Fruit fly (Drosophila melanogaster) whole organism, embryonic: ENCODE results near the gene CG14667.

Source experiments
- CG15269 ChIP-seq: fragments of 200-800 bp; sonication (Bioruptor generic); optimal IDR thresholded peaks from 2 replicates; lab custom pipeline; 2018; ENCODE audit warnings: missing biosample characterization, mild to moderate bottlenecking, missing genetic modification characterization, moderate library complexity
- Dip2 ChIP-seq: fragments of 200-800 bp; sonication (Bioruptor generic); IDR thresholded peaks from 2 replicates; pipeline ENCODE4 v1.3.6; 2022; ENCODE audit warnings: missing biosample characterization, missing genetic modification characterization
- cg ChIP-seq: fragments of 200-800 bp; sonication (Bioruptor generic); optimal IDR thresholded peaks from 3 replicates; lab custom pipeline; 2019; ENCODE audit warnings: missing biosample characterization, mild to moderate bottlenecking, missing genetic modification characterization, moderate library complexity
- lov ChIP-seq, 2 experiments: fragments of 200-800 bp in 1 of 2; fragments of >200 bp in 1 of 2; sonication (Bioruptor generic) in 1 of 2; IDR thresholded peaks in 1 of 2; optimal IDR thresholded peaks in 1 of 2; 2 replicates in 1 of 2; 3 replicates in 1 of 2; pipeline versions ENCODE4 v1.3.6 to Lab custom; 2017 to 2022; ENCODE audit warnings: missing biosample characterization in 1 of 2, missing genetic modification characterization in 1 of 2
- yki ChIP-seq: fragments of >200 bp; optimal IDR thresholded peaks from 3 replicates; lab custom pipeline; 2018

dm6 chr3R:5403963-5404362 lies 29.1 kb downstream of the CG14667 start, which contains the start of gene CG2663:
- TF ChIP-seq lov (optimal IDR thresholded peaks at IDR 0.05; lab: Kevin White, UChicago) (no peak), lov (GFP tag; IDR thresholded peaks at IDR 0.05; lab: Robert Waterston, UW) (no peak), Dip2 (GFP tag; lab: Robert Waterston, UW) (no peak), CG15269 (tag; lab: Kevin White, UChicago) (no peak), yki (lab: Kevin White, UChicago) (no peak), cg (GFP tag; lab: Kevin White, UChicago) (no peak)
